Worm (Caenorhabditis elegans) whole organism, late embryonic: ENCODE data around the gene ttc-4.

Source experiments
- ceh-14 ChIP-seq: sonication (generic microtip); optimal IDR thresholded peaks from 2 replicates; lab custom pipeline; 2016; ENCODE audit warnings: missing genotype, missing genetic modification characterization, missing compliant biosample characterization
- ceh-30 ChIP-seq: fragments of 150-350 bp; optimal IDR thresholded peaks from 2 replicates; lab custom pipeline; 2014; ENCODE audit warnings: missing biosample characterization, missing genetic modification characterization
- fkh-6 ChIP-seq: sonication (generic microtip); optimal IDR thresholded peaks from 2 replicates; lab custom pipeline; 2016; ENCODE audit warnings: missing genetic modification characterization, missing compliant biosample characterization
- hlh-13 ChIP-seq: fragments of 200-800 bp; sonication (Bioruptor generic); optimal IDR thresholded peaks from 2 replicates; lab custom pipeline; 2018; ENCODE audit warnings: mild to moderate bottlenecking, missing genetic modification characterization, missing compliant biosample characterization
- hlh-30 ChIP-seq: sonication (generic microtip); optimal IDR thresholded peaks from 2 replicates; lab custom pipeline; 2017; ENCODE audit warnings: antibody characterized with exemption, missing genetic modification characterization, missing compliant biosample characterization; ENCODE audit not compliant: insufficient read depth
- npax-4 ChIP-seq: sonication (generic microtip); optimal IDR thresholded peaks from 2 replicates; lab custom pipeline; 2016; ENCODE audit warnings: missing genetic modification characterization, missing compliant biosample characterization
- pha-4 ChIP-seq: fragments of 150-350 bp; optimal IDR thresholded peaks from 2 replicates; lab custom pipeline; 2018; ENCODE audit warnings: missing biosample characterization, missing genetic modification reagents, missing genetic modification characterization
- unc-42 ChIP-seq: sonication (generic microtip); optimal IDR thresholded peaks from 2 replicates; lab custom pipeline; 2016; ENCODE audit warnings: missing genotype, missing genetic modification characterization, missing compliant biosample characterization
- ztf-16 ChIP-seq: sonication (generic microtip); optimal IDR thresholded peaks from 2 replicates; lab custom pipeline; 2017; ENCODE audit warnings: missing genetic modification characterization, missing compliant biosample characterization

ce11 chrII:5642110-5642509 is 47.6 kb downstream of the ttc-4 start:
- TF ChIP-seq unc-42 (no peak), fkh-6 (tag; lab: Kevin White, UChicago) (no peak), ztf-16 (tag; lab: Kevin White, UChicago) (no peak), ceh-30 (tag; lab: Kevin White, UChicago) (no peak), npax-4 (no peak), pha-4 (tag; lab: Kevin White, UChicago) (no peak), hlh-30 (no peak), ceh-14 (no peak), hlh-13 (GFP tag; lab: Kevin White, UChicago) (no peak)
